Worm (Caenorhabditis elegans): ENCODE results near the gene pas-2.

DNA sequence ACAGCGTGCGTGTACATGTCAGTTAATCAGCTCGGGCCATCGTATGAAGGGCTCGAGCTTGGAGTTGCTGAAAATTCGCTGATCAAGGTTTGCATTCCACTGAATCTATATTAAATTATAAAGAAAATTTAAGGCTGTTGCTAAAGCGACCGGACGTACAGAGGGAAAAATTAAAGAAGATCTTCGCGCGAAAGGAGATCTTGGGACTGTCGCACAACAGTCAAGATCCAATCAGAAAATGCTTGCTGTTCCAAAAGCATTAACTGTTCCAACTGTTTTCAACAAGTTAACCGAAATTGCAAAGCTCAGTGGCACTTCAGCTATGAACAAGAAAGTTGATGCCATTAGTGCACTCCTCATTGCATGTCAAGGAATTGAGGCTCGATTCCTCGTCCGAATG is 44.2 kb downstream of the pas-2 start:
- TF ChIP-seq nhr-76 (tag; optimal IDR thresholded peaks at IDR 0.05) = no peak
- TF ChIP-seq daf-12 (tag; optimal IDR thresholded peaks at IDR 0.05) = no peak
- no peak for TF ChIP-seq fkh-2 (tag; optimal IDR thresholded peaks at IDR 0.05)
- no peak for TF ChIP-seq skn-1 (tag; optimal IDR thresholded peaks at IDR 0.05)
- no peak for TF ChIP-seq snpc-4 (tag; optimal IDR thresholded peaks at IDR 0.05)
- no peak for TF ChIP-seq lin-15B (tag; optimal IDR thresholded peaks at IDR 0.05)
- no peak for TF ChIP-seq R02D3.7 (tag; optimal IDR thresholded peaks at IDR 0.05)
- no peak for TF ChIP-seq mdl-1 (tag; optimal IDR thresholded peaks at IDR 0.05)
- no peak for TF ChIP-seq nhr-237 (tag; optimal IDR thresholded peaks at IDR 0.05)
- TF ChIP-seq elt-3 (tag; optimal IDR thresholded peaks at IDR 0.05) = no peak
- no peak for TF ChIP-seq nhr-11 (tag; optimal IDR thresholded peaks at IDR 0.05)
- no peak for TF ChIP-seq fkh-10 (GFP tag; optimal IDR thresholded peaks at IDR 0.05)

Measured in whole organism, L3 larva.